Worm (Caenorhabditis elegans) whole organism, L4 larva: Measurements from ENCODE around the gene C32B5.15.

ENCODE experiments used
- ZK546.5 ChIP-seq, 2 experiments: sonication (generic microtip); optimal IDR thresholded peaks; 2 replicates each; lab custom pipeline; 2017; ENCODE audit warnings: missing biosample characterization in 2 of 2, missing genetic modification characterization in 2 of 2
- attf-4 ChIP-seq: sonication (generic microtip); optimal IDR thresholded peaks from 3 replicates; lab custom pipeline; 2017; ENCODE audit warnings: missing biosample characterization, missing genetic modification characterization
- dpl-1 ChIP-seq: fragments of 150-350 bp; optimal IDR thresholded peaks from 2 replicates; lab custom pipeline; 2014; ENCODE audit warnings: missing biosample characterization, missing genetic modification reagents, missing genetic modification characterization
- egl-43 ChIP-seq: fragments of 200-800 bp; sonication (Bioruptor generic); IDR thresholded peaks from 2 replicates; pipeline ENCODE4 v1.3.6; 2022; ENCODE audit warnings: missing genetic modification reagents, missing genetic modification characterization, missing compliant biosample characterization
- hlh-30 ChIP-seq: sonication (generic microtip); optimal IDR thresholded peaks from 2 replicates; lab custom pipeline; 2017; ENCODE audit warnings: antibody characterized with exemption, mild to moderate bottlenecking, missing genetic modification characterization, missing compliant biosample characterization; ENCODE audit not compliant: insufficient read depth
- lin-1 ChIP-seq: fragments of 200-800 bp; sonication (Bioruptor generic); IDR thresholded peaks from 2 replicates; pipeline ENCODE4 v1.3.6; 2022; ENCODE audit warnings: missing genetic modification reagents, missing genetic modification characterization, missing compliant biosample characterization
- nhr-28 ChIP-seq: fragments of 150-350 bp; optimal IDR thresholded peaks from 2 replicates; lab custom pipeline; 2014; ENCODE audit warnings: missing biosample characterization, missing genetic modification characterization
- pha-4 ChIP-seq, 2 experiments: fragments of 150-350 bp in 1 of 2; fragments of 200-800 bp in 1 of 2; sonication (Bioruptor generic) in 1 of 2; IDR thresholded peaks in 1 of 2; optimal IDR thresholded peaks in 1 of 2; 2 replicates each; pipeline versions ENCODE4 v1.3.6 to Lab custom; 2014 to 2022; ENCODE audit warnings: missing genetic modification characterization in 2 of 2, missing genetic modification reagents in 2 of 2, missing biosample characterization in 1 of 2, missing compliant biosample characterization in 1 of 2
- php-3 ChIP-seq: fragments of 200-800 bp; sonication (Bioruptor generic); IDR thresholded peaks from 2 replicates; pipeline ENCODE4 v1.3.6; 2022; ENCODE audit warnings: missing genetic modification reagents, missing genetic modification characterization, missing compliant biosample characterization
- pqm-1 ChIP-seq: sonication (generic microtip); optimal IDR thresholded peaks from 2 replicates; lab custom pipeline; 2017; ENCODE audit warnings: missing biosample characterization, missing genetic modification characterization
- snpc-4 ChIP-seq: fragments of 150-350 bp; optimal IDR thresholded peaks from 2 replicates; lab custom pipeline; 2014; ENCODE audit warnings: missing biosample characterization, missing genetic modification characterization
- spr-1 ChIP-seq: sonication (generic microtip); optimal IDR thresholded peaks from 2 replicates; lab custom pipeline; 2016; ENCODE audit warnings: mild to moderate bottlenecking, missing genetic modification characterization, missing compliant biosample characterization
- ztf-11 ChIP-seq: fragments of 150-350 bp; optimal IDR thresholded peaks from 2 replicates; lab custom pipeline; 2014; ENCODE audit warnings: missing biosample characterization, missing genetic modification characterization

DNA sequence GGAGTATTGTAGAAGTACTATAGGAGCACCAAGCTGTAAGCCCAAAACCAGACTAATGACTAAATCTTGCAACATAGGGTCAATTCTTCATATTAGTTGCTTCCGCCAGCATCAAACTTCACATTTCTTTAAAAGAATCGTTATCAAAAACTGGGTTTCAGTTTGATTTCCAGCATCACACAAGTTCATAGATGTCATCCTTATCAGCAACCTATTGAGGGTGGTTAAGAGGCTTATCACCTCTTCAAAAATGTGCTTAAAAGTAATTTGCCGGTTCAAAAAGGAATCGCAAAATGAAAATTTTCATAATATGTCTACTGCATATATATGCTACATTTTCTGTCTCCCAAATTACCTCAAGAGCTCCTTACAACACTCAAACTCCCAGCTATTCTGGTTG lies 29.0 kb downstream of the C32B5.15 start, which contains the start of gene clec-43:
- TF ChIP-seq hlh-30 (no peak), lin-1 (GFP tag; lab: Robert Waterston, UW) (no peak), attf-4 (tag; lab: Kevin White, UChicago) (no peak), egl-43 (GFP tag; lab: Robert Waterston, UW) (no peak), snpc-4 (tag; lab: Kevin White, UChicago) (no peak), pqm-1 (tag; lab: Kevin White, UChicago) (peak; percentile 92), ZK546.5 (tag; optimal IDR thresholded peaks at IDR 0.05; lab: Kevin White, UChicago) (no peak), dpl-1 (no peak), nhr-28 (peak; percentile 70), pha-4 (GFP tag; IDR thresholded peaks at IDR 0.05; lab: Robert Waterston, UW) (no peak), pha-4 (tag; optimal IDR thresholded peaks at IDR 0.05; lab: Kevin White, UChicago) (no peak), ztf-11 (tag; lab: Kevin White, UChicago) (no peak), php-3 (GFP tag; lab: Robert Waterston, UW) (no peak), spr-1 (no peak)
